Worm (Caenorhabditis elegans) whole organism, L1 larva: ENCODE results near the gene tbb-2.

Experiments
- aly-2 ChIP-seq: fragments of 150-350 bp; optimal IDR thresholded peaks from 2 replicates; lab custom pipeline; 2014; ENCODE audit warnings: missing biosample characterization, missing genetic modification characterization
- ceh-8 ChIP-seq: fragments of 200-800 bp; sonication (Bioruptor generic); optimal IDR thresholded peaks from 2 replicates; lab custom pipeline; 2018; ENCODE audit warnings: mild to moderate bottlenecking, missing genetic modification characterization, moderate library complexity, missing compliant biosample characterization
- ceh-82 ChIP-seq, 3 experiments: fragments of 150-350 bp in 1 of 3; sonication (generic microtip) in 2 of 3; optimal IDR thresholded peaks; 2 replicates each; lab custom pipeline; 2014 to 2017; ENCODE audit warnings: missing biosample characterization in 3 of 3, missing genetic modification characterization in 3 of 3
- ces-1 ChIP-seq: fragments of 150-350 bp; optimal IDR thresholded peaks from 2 replicates; lab custom pipeline; 2014; ENCODE audit warnings: missing biosample characterization, missing genetic modification reagents, missing genetic modification characterization
- efl-1 ChIP-seq, 4 experiments: fragments of 150-350 bp; optimal IDR thresholded peaks in 3 of 4; peaks in 1 of 4; 1 replicate in 1 of 4; 2 replicates in 3 of 4; lab custom pipeline; 2014; ENCODE audit warnings: missing biosample characterization in 2 of 4, missing genetic modification characterization in 2 of 4, missing genetic modification reagents in 2 of 4
- egl-27 ChIP-seq, 2 experiments: fragments of 150-350 bp in 1 of 2; sonication (generic microtip); optimal IDR thresholded peaks; 3 replicates each; lab custom pipeline; 2017 to 2018; ENCODE audit warnings: missing biosample characterization in 2 of 2, missing genetic modification characterization in 2 of 2, missing genetic modification reagents in 2 of 2
- elt-3 ChIP-seq, 6 experiments: fragments of 150-350 bp in 1 of 6; sonication (generic microtip); optimal IDR thresholded peaks; 2 replicates each; lab custom pipeline; 2017 to 2018; ENCODE audit warnings: missing biosample characterization in 6 of 6, missing genetic modification characterization in 6 of 6, inconsistent platforms in 1 of 6
- hpl-2 ChIP-seq: fragments of 150-350 bp; optimal IDR thresholded peaks from 2 replicates; lab custom pipeline; 2014; ENCODE audit warnings: missing biosample characterization, missing genetic modification reagents, missing genetic modification characterization
- jun-1 ChIP-seq: fragments of 150-350 bp; optimal IDR thresholded peaks from 2 replicates; lab custom pipeline; 2014; ENCODE audit warnings: missing biosample characterization, missing genetic modification reagents, missing genetic modification characterization
- mdl-1 ChIP-seq, 2 experiments: fragments of 150-350 bp; optimal IDR thresholded peaks; 2 replicates each; lab custom pipeline; 2014 to 2017; ENCODE audit warnings: missing biosample characterization in 2 of 2, missing genetic modification characterization in 2 of 2, inconsistent platforms in 1 of 2
- tbx-2 ChIP-seq: sonication (generic microtip); optimal IDR thresholded peaks from 2 replicates; lab custom pipeline; 2016; ENCODE audit warnings: missing genetic modification characterization, missing compliant biosample characterization
- unc-62 ChIP-seq: fragments of 150-350 bp; optimal IDR thresholded peaks from 2 replicates; lab custom pipeline; 2014; ENCODE audit warnings: missing biosample characterization, missing genetic modification reagents, missing genetic modification characterization
- unc-86 ChIP-seq: sonication (generic microtip); optimal IDR thresholded peaks from 2 replicates; lab custom pipeline; 2016; ENCODE audit warnings: missing genetic modification characterization, missing compliant biosample characterization
- vab-15 ChIP-seq: sonication (generic microtip); optimal IDR thresholded peaks from 2 replicates; lab custom pipeline; 2017; ENCODE audit warnings: missing genotype, mild to moderate bottlenecking, missing genetic modification characterization, missing compliant biosample characterization

DNA sequence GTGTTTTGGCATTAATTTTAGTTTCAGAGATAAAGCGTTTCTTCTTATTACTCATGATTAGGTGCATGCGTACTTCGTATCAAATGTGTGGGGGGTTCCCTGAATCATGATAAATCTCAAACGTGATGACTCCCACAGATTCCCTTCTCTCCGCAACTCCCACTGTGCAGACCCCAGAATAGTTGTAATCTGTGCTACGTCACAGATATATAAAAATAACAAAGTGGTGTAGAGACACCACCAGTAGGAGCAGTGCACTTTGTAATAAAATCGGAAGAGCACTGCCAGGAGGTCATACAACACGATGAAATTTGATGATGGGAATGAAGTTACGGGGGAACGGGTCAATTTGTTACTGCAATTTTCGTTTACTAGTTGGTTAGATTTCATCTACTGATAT, 26.1 kb downstream of the tbb-2 start:
- TF ChIP-seq jun-1 (no peak), ceh-8 (GFP tag; lab: Kevin White, UChicago) (no peak), unc-62 (no peak), egl-27 (tag; optimal IDR thresholded peaks at IDR 0.05; lab: Kevin White, UChicago) (no peak), tbx-2 (tag; lab: Kevin White, UChicago) (no peak), unc-86 (no peak), elt-3 (tag; optimal IDR thresholded peaks at IDR 0.05; lab: Kevin White, UChicago) (no peak), hpl-2 (GFP tag; lab: Kevin White, UChicago) (no peak), ces-1 (no peak), ceh-82 (tag; optimal IDR thresholded peaks at IDR 0.05; lab: Kevin White, UChicago) (no peak), aly-2 (tag; lab: Kevin White, UChicago) (no peak), mdl-1 (tag; optimal IDR thresholded peaks at IDR 0.05; lab: Kevin White, UChicago) (no peak), vab-15 (tag; lab: Kevin White, UChicago) (no peak), efl-1 (optimal IDR thresholded peaks at IDR 0.05; lab: Kevin White, UChicago) (no peak), efl-1 (GFP tag; optimal IDR thresholded peaks at IDR 0.05 in 1 of 2; lab: Kevin White, UChicago) (no peak)
